Fruit fly (Drosophila melanogaster) whole organism, pupa: ENCODE results near the gene CG5342.

Source experiments
- CG10348 ChIP-seq: fragments of 200-800 bp; sonication (Bioruptor generic); IDR thresholded peaks from 2 replicates; pipeline ENCODE4 v1.3.6; 2022; ENCODE audit warnings: missing biosample characterization, missing genetic modification characterization
- CG12605 ChIP-seq: fragments of 200-800 bp; sonication (Bioruptor generic); IDR thresholded peaks from 2 replicates; pipeline ENCODE4 v1.3.6; 2022; ENCODE audit warnings: missing biosample characterization, missing genetic modification characterization
- CG13204 ChIP-seq: fragments of 200-800 bp; sonication (Bioruptor generic); optimal IDR thresholded peaks from 2 replicates; lab custom pipeline; 2018; ENCODE audit warnings: missing biosample characterization, mild to moderate bottlenecking, missing genetic modification characterization, moderate library complexity
- CG14655 ChIP-seq: fragments of 200-800 bp; sonication (Bioruptor generic); optimal IDR thresholded peaks from 3 replicates; lab custom pipeline; 2017; ENCODE audit warnings: mild to moderate bottlenecking, missing biosample characterization, missing genetic modification reagents, missing genetic modification characterization
- CG15710 ChIP-seq: fragments of 200-800 bp; sonication (Bioruptor generic); optimal IDR thresholded peaks from 2 replicates; lab custom pipeline; 2018; ENCODE audit warnings: missing biosample characterization, mild to moderate bottlenecking, missing genetic modification characterization, moderate library complexity
- CG17806 ChIP-seq: fragments of 200-800 bp; sonication (Bioruptor generic); optimal IDR thresholded peaks from 2 replicates; lab custom pipeline; 2018; ENCODE audit warnings: missing biosample characterization, mild to moderate bottlenecking, missing genetic modification characterization, moderate library complexity
- CG32121 ChIP-seq: fragments of 200-800 bp; sonication (Bioruptor generic); IDR thresholded peaks from 2 replicates; pipeline ENCODE4 v1.3.6; 2022; ENCODE audit warnings: missing biosample characterization, missing genetic modification characterization
- CG34367 ChIP-seq: fragments of 200-800 bp; sonication (Bioruptor generic); optimal IDR thresholded peaks from 2 replicates; lab custom pipeline; 2018; ENCODE audit warnings: missing biosample characterization, mild to moderate bottlenecking, missing genetic modification characterization
- CG4496 ChIP-seq: fragments of 200-800 bp; sonication (Bioruptor generic); IDR thresholded peaks from 3 replicates; pipeline ENCODE4 v1.3.6; 2022; ENCODE audit warnings: missing biosample characterization, missing genetic modification characterization
- CG8159 ChIP-seq: fragments of 200-800 bp; sonication (Bioruptor generic); optimal IDR thresholded peaks from 3 replicates; lab custom pipeline; 2018; ENCODE audit warnings: missing biosample characterization, mild to moderate bottlenecking, missing genetic modification characterization, moderate library complexity
- CG8301 ChIP-seq: fragments of 200-800 bp; sonication (Bioruptor generic); optimal IDR thresholded peaks from 2 replicates; lab custom pipeline; 2018; ENCODE audit warnings: missing biosample characterization, mild to moderate bottlenecking, missing genetic modification characterization
- CG9948 ChIP-seq: fragments of 200-800 bp; sonication (Bioruptor generic); optimal IDR thresholded peaks from 2 replicates; lab custom pipeline; 2018; ENCODE audit warnings: missing biosample characterization, mild to moderate bottlenecking, missing genetic modification characterization, moderate library complexity
- D1 ChIP-seq: fragments of 200-800 bp; sonication (Bioruptor generic); optimal IDR thresholded peaks from 2 replicates; lab custom pipeline; 2018; ENCODE audit warnings: missing biosample characterization, mild to moderate bottlenecking, missing genetic modification characterization, moderate library complexity
- EcR ChIP-seq: fragments of 200-800 bp; sonication (Bioruptor generic); optimal IDR thresholded peaks from 3 replicates; lab custom pipeline; 2019; ENCODE audit warnings: missing biosample characterization, missing genetic modification characterization, mild to moderate bottlenecking, moderate library complexity, missing genetic modification reagents
- Ets98B ChIP-seq: fragments of 200-800 bp; sonication (Bioruptor generic); IDR thresholded peaks from 2 replicates; pipeline ENCODE4 v1.3.6; 2022; ENCODE audit warnings: missing biosample characterization, missing genetic modification characterization
- Pif1A ChIP-seq: fragments of 200-800 bp; sonication (Bioruptor generic); optimal IDR thresholded peaks from 3 replicates; lab custom pipeline; 2016; ENCODE audit warnings: missing biosample characterization, missing genetic modification characterization
- Pif1B ChIP-seq: fragments of 200-800 bp; sonication (Bioruptor generic); optimal IDR thresholded peaks from 3 replicates; lab custom pipeline; 2016; ENCODE audit warnings: missing biosample characterization, missing genetic modification characterization
- Snoo ChIP-seq: fragments of 200-800 bp; sonication (Bioruptor generic); optimal IDR thresholded peaks from 3 replicates; lab custom pipeline; 2017; ENCODE audit warnings: missing biosample characterization, mild to moderate bottlenecking, missing genetic modification characterization, inconsistent platforms
- fd96Ca ChIP-seq: fragments of 200-800 bp; sonication (Bioruptor generic); IDR thresholded peaks from 3 replicates; pipeline ENCODE4 v1.3.6; 2022; ENCODE audit warnings: missing biosample characterization, missing genetic modification characterization
- gl ChIP-seq: fragments of 200-800 bp; sonication (Bioruptor generic); optimal IDR thresholded peaks from 2 replicates; lab custom pipeline; 2018; ENCODE audit warnings: missing biosample characterization, mild to moderate bottlenecking, missing genetic modification characterization
- rn ChIP-seq: fragments of 200-800 bp; sonication (Bioruptor generic); IDR thresholded peaks from 2 replicates; pipeline ENCODE4 v1.3.6; 2022; ENCODE audit warnings: missing biosample characterization, missing genetic modification characterization

Gene CG5342

DNA sequence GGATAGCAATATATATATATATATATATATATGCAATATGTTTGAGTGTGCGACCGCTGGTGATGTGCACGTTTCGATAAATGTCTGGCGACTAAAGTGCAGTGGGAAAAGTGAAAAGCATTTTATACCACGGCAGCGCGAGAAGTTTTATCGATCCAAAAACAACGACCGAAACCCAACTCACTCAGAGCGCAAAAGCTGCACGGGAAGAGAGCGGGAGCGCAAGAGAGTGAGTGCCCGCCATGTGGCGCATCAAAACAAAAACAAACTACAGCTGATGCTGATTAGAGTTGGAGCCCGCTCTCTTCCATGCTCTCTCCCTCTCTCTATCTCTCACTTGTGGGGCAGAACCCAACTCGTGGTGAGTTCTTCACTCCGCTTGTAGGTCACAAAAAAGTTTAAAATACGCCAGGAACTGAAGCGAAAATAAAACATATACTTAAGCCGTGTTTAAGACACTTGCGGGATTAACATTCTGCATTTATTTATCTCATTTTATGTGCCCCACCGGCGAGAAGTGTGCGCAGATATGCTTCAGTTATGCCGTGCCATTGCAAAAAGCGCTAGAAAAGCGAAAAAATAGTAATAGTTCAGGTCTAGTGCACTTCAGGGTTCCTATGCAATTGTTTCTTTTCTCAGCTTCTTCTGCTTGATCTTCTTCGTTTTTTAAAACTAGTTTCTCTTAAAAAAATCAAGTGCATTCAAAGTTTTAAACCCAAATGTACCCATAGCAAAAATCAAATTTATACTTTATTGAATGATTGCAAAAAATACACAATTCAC lies 26.2 kb downstream of the CG5342 start:
- peak; percentile 8 for TF ChIP-seq CG17806 (tag; lab: Kevin White, UChicago)
- TF ChIP-seq CG34367 = peak; percentile 0
- TF ChIP-seq CG12605 (GFP tag; lab: Robert Waterston, UW) = peak; percentile 90
- TF ChIP-seq CG14655 (GFP tag; lab: Kevin White, UChicago) = peak; percentile 46
- TF ChIP-seq CG8159 (tag; lab: Kevin White, UChicago) = peak; percentile 26
- peak; percentile 73; the same call in 2 of the 3 replicates for TF ChIP-seq fd96Ca (GFP tag; lab: Robert Waterston, UW)
- TF ChIP-seq gl (tag; lab: Kevin White, UChicago) = peak; percentile 51
- TF ChIP-seq CG10348 (GFP tag; lab: Robert Waterston, UW) = no peak
- TF ChIP-seq Snoo (tag; lab: Kevin White, UChicago) = peak; percentile 32
- TF ChIP-seq CG15710 (tag; lab: Kevin White, UChicago) = peak; percentile 6
- TF ChIP-seq D1 (tag; lab: Kevin White, UChicago) = no peak
- no peak for TF ChIP-seq rn (GFP tag; lab: Robert Waterston, UW)
- TF ChIP-seq CG32121 = peak; percentile 48; the same call in 1 of the 2 replicates
- TF ChIP-seq CG13204 (GFP tag; lab: Kevin White, UChicago) = peak; percentile 64
- no peak for TF ChIP-seq CG9948
- TF ChIP-seq Pif1A = peak; percentile 45
- peak; percentile 65 for TF ChIP-seq Pif1B (GFP tag; lab: Kevin White, UChicago)
- peak; percentile 64 for TF ChIP-seq CG4496 (GFP tag; lab: Robert Waterston, UW)
- TF ChIP-seq CG8301 (tag; lab: Kevin White, UChicago) = peak; percentile 26
- TF ChIP-seq EcR (GFP tag; lab: Kevin White, UChicago) = peak; percentile 50
- peak; percentile 72; the same call in 1 of the 2 replicates for TF ChIP-seq Ets98B (GFP tag; lab: Robert Waterston, UW)

- TF ChIP-seq Pif1A (no peak), fd96Ca (GFP tag; lab: Robert Waterston, UW) (peak; percentile 76), CG32121 (peak; percentile 40; the same call in 1 of the 2 replicates), CG9948 (peak; percentile 10), CG13204 (GFP tag; lab: Kevin White, UChicago) (no peak), CG12605 (GFP tag; lab: Robert Waterston, UW) (no peak), CG14655 (GFP tag; lab: Kevin White, UChicago) (peak; percentile 68), CG4496 (GFP tag; lab: Robert Waterston, UW) (peak; percentile 48; the same call in 1 of the 3 replicates), CG17806 (tag; lab: Kevin White, UChicago) (no peak), CG10348 (GFP tag; lab: Robert Waterston, UW) (no peak), CG15710 (tag; lab: Kevin White, UChicago) (no peak), CG8159 (tag; lab: Kevin White, UChicago) (no peak), D1 (tag; lab: Kevin White, UChicago) (no peak), CG34367 (no peak), CG8301 (tag; lab: Kevin White, UChicago) (peak; percentile 38)
Measured at dm6 chr3R:11606679-11607078, 28.1 kb downstream of the CG5342 start.

DNA sequence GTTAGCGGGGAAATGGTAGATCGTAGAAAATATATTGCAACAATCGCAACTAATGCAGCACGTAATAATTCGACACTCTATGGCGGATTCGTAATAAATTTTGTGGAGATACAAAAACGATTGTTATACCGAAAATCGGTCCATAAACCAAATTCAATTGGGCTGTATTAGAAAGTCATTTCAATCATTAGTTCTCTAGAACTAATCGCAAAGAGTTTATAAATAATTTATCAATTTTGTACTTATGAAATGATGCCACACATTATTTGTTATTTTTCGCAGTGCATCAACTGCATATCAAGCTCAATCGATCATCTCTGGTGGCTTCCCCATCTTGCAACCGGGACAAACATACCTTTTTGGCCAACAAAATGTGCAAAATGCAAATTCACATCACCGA lies 33.8 kb downstream of the CG5342 start:
- TF ChIP-seq CG8301 (tag; lab: Kevin White, UChicago) (peak; percentile 14), CG17806 (tag; lab: Kevin White, UChicago) (no peak), CG14655 (GFP tag; lab: Kevin White, UChicago) (peak; percentile 5)

- TF ChIP-seq Snoo (tag; lab: Kevin White, UChicago) (peak; percentile 42), D1 (tag; lab: Kevin White, UChicago) (peak; percentile 35), EcR (GFP tag; lab: Kevin White, UChicago) (no peak), CG4496 (GFP tag; lab: Robert Waterston, UW) (no peak; the same call in 2 of the 3 replicates), CG15710 (tag; lab: Kevin White, UChicago) (peak; percentile 30)
- TF ChIP-seq, all 21 proteins: peak for 3
Measured at dm6 chr3R:11613252-11614036, 34.8 kb downstream of the CG5342 start.

dm6 chr3R:11614107-11614506 lies 35.5 kb downstream of the CG5342 start:
- TF ChIP-seq CG32121 (no peak), CG4496 (GFP tag; lab: Robert Waterston, UW) (0 out of 3 replicates have a peak, but pooled peaks have one; percentile 12), EcR (GFP tag; lab: Kevin White, UChicago) (peak; percentile 89), CG13204 (GFP tag; lab: Kevin White, UChicago) (peak; percentile 24), Ets98B (GFP tag; lab: Robert Waterston, UW) (no peak)

dm6 chr3R:11614507-11614906 lies 35.9 kb downstream of the CG5342 start:
- peak; percentile 63; the same call in 2 of the 3 replicates for TF ChIP-seq CG4496 (GFP tag; lab: Robert Waterston, UW)
- TF ChIP-seq CG8301 (tag; lab: Kevin White, UChicago) = peak; percentile 2
- peak; percentile 22 for TF ChIP-seq CG34367
- peak; percentile 3 for TF ChIP-seq CG14655 (GFP tag; lab: Kevin White, UChicago)
- TF ChIP-seq rn (GFP tag; lab: Robert Waterston, UW) = no peak
- TF ChIP-seq CG10348 (GFP tag; lab: Robert Waterston, UW) = no peak
- TF ChIP-seq fd96Ca (GFP tag; lab: Robert Waterston, UW) = peak; percentile 46; the same call in 1 of the 3 replicates
- no peak for TF ChIP-seq CG12605 (GFP tag; lab: Robert Waterston, UW)
- peak; percentile 36 for TF ChIP-seq CG15710 (tag; lab: Kevin White, UChicago)
- TF ChIP-seq Pif1B (GFP tag; lab: Kevin White, UChicago) = peak; percentile 31
- TF ChIP-seq CG17806 (tag; lab: Kevin White, UChicago) = peak; percentile 39
- TF ChIP-seq Ets98B (GFP tag; lab: Robert Waterston, UW) = peak; percentile 39
- peak; percentile 37 for TF ChIP-seq Snoo (tag; lab: Kevin White, UChicago)
- TF ChIP-seq CG32121 = peak; percentile 56
- no peak for TF ChIP-seq EcR (GFP tag; lab: Kevin White, UChicago)
- TF ChIP-seq CG9948 = no peak
- TF ChIP-seq CG8159 (tag; lab: Kevin White, UChicago) = peak; percentile 33
- peak; percentile 39 for TF ChIP-seq Pif1A
- no peak for TF ChIP-seq CG13204 (GFP tag; lab: Kevin White, UChicago)
- no peak for TF ChIP-seq gl (tag; lab: Kevin White, UChicago)
- TF ChIP-seq D1 (tag; lab: Kevin White, UChicago) = no peak
- TF ChIP-seq, all 21 proteins: peak for 13
